Fruit fly (Drosophila melanogaster): Measurements from ENCODE around the gene CG7715.

The CG7715 gene

DNA sequence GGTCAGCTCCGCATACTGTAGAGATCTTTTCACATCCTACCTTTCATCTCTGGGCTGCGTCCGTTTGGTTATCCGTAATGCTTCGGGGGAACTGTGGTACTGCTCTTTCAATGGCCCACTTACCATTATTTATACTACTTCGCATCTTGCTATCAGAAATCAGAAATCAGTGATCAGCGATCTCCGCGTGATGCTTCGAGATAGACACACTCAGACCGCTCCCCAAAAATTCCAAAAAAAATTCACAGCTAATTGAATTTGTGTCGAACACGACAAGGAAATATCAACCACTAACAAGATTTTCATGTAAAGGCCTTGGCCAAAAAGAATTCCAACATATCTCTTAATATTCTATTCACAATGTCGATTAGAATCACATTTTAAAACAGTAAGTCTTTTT lies at the start of gene CG7715:
TSS of gene CG7715 (minus strand) at position 101 of the 400 bp plus-strand sequence.
- TF ChIP-seq CTCF (optimal IDR thresholded peaks at IDR 0.05), result no peak
- TF ChIP-seq CG8478 (optimal IDR thresholded peaks at IDR 0.05), result no peak

DNA sequence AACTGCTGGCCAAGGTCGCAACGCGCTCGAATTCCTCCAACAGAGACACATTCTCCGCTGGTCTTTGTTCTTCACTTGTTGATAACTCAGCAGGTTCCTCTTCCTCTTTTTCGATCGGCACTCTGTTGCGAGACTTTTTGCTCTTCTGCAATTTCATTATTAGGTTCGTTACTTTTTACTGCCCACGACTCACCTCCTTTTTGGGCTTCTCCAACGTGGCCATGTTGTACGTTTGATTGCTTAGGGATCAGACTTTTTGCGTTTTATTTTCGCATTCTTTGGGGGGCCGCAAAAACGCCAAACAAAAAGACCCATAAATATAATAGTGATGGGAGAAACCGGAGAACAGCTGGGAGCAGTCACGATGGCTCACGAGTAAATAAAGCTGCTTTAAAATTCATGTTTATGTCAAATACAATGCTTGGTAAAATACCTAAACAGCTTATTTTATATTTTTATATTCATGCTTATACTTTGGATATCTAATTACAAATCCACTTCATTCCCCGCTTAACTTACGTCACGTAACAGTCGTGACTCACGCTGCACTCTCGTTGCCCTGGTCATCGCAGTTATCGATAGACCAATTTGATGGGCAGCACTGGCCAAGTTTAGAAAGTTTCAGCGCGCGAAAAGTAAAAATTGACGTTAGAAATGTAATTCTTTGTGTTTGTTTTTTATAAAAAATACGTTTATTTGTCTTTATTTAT lies 30.4 kb upstream of the CG7715 start, which contains the start of gene Epg5:
TSS of gene Epg5 (minus strand) at position 326 of the 710 bp plus-strand sequence.
- TF ChIP-seq CG8478 (optimal IDR thresholded peaks at IDR 0.05), result no peak
- no peak for TF ChIP-seq CTCF (optimal IDR thresholded peaks at IDR 0.05)

DNA sequence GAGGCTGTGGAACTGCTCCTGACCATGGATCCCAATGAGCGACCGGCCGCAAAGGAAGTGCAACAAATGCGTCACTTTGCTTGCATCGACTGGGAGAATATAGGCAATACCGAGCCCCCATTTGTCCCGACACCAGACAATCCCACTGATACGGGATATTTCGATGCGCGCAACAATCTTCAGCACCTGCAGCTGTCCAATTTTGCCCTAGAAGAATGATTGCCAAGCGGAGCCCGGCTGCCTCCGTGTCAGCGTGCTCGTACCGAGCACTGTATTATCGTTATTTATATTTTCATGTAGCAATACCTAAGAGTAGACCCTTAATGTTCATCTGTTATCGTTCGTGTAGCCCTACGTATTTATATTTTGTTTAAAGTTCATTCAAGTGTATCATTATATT lies 21.5 kb upstream of the CG7715 start:
- TF ChIP-seq CG8478 (optimal IDR thresholded peaks at IDR 0.05) (no peak), CTCF (optimal IDR thresholded peaks at IDR 0.05) (no peak)

dm6 chr3R:18748087-18748486 lies 19.8 kb upstream of the CG7715 start:
- TF ChIP-seq CG8478 (optimal IDR thresholded peaks at IDR 0.05) (no peak), CTCF (optimal IDR thresholded peaks at IDR 0.05) (no peak)

- no peak for TF ChIP-seq CTCF (optimal IDR thresholded peaks at IDR 0.05)
- no peak for TF ChIP-seq CG8478 (optimal IDR thresholded peaks at IDR 0.05)
Measured at dm6 chr3R:18745961-18746468, 17.7 kb upstream of the CG7715 start, which contains the start of the genes PGS1 and gwl. PGS1 (minus strand) TSS chr3R:18746041. gwl (plus strand) TSS chr3R:18746370.

dm6 chr3R:18743270-18743922 lies 15.1 kb upstream of the CG7715 start, which contains the start of gene Mekk1:
Mekk1 (minus strand) TSS chr3R:18743594.
- no peak for TF ChIP-seq CG8478 (optimal IDR thresholded peaks at IDR 0.05)

DNA sequence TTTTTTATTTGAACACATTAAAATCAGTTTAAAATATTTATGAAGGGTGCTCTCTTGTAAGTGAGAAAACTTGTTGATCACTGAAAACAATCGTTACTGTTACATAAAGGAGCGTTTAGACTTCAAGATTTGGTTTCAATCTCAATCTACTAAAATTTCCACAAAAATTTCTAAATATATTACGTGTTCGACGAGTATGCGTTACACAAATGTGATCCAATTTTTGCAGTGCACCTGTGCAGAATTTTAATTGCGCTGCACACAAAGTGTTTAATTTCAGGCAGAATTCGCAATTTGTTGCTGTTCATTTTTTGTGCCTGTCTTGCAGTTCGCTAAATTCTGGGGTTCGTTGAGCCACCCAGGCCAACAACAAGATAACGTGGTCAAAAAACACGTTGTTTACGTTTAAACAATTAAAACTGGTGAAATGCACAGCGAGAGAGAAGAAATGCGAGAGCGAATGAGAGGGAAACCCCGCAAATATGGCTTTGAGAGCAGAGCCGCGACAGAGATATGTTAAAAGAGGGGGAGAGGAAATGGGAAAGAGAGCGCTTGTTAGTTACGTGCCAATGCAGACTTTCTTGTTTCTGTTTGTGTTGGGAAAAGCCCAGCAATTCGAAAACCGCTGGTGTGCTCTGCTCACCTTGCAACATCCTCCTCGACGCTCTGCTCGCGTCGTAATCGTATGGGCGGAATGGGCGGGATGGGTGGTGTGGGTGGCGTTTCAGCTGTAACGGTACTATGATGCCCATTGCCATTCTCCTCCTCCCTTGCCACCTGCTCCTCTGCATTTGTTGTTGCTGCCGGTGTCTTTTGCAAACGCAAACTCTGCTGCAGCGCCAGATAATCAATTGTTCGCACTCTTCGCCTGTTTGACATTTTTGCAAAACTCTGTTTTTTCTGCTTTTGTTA lies 14.3 kb upstream of the CG7715 start:
- TF ChIP-seq CG8478 (optimal IDR thresholded peaks at IDR 0.05), result no peak
- TF ChIP-seq CTCF (optimal IDR thresholded peaks at IDR 0.05), result no peak

DNA sequence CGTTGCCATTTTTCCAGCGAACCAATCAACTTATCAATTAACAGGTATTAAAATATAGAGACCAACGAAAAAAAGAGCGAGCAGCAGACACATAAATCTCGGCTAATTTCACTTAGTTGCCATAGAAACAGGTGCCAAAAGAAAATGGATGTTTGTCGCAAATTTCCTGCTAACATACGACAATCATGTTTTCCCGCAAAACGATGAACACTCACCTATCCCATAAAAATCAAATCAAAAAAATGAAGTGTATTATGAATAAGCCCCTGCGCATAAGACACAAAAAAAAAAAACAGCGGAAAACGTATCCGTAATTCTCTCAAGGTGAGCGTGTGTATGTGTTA lies 13.5 kb upstream of the CG7715 start:
- no peak for TF ChIP-seq CG8478 (optimal IDR thresholded peaks at IDR 0.05)
- TF ChIP-seq CTCF (optimal IDR thresholded peaks at IDR 0.05), result no peak

- TF ChIP-seq CG8478 (optimal IDR thresholded peaks at IDR 0.05) (no peak), CTCF (optimal IDR thresholded peaks at IDR 0.05) (no peak)
Measured at dm6 chr3R:18741027-18741843, 13.0 kb upstream of the CG7715 start.

dm6 chr3R:18739978-18740954 lies 12.0 kb upstream of the CG7715 start:
- no peak for TF ChIP-seq CG8478 (optimal IDR thresholded peaks at IDR 0.05)
- no peak for TF ChIP-seq CTCF (optimal IDR thresholded peaks at IDR 0.05)

dm6 chr3R:18739435-18739977 lies 11.2 kb upstream of the CG7715 start:
- TF ChIP-seq CG8478 (optimal IDR thresholded peaks at IDR 0.05), result no peak
- TF ChIP-seq CTCF (optimal IDR thresholded peaks at IDR 0.05), result no peak

- no peak for TF ChIP-seq CTCF (optimal IDR thresholded peaks at IDR 0.05)
- no peak for TF ChIP-seq CG8478 (optimal IDR thresholded peaks at IDR 0.05)
Measured at dm6 chr3R:18738705-18739434, 10.6 kb upstream of the CG7715 start.

Measured in S2 (cell line).